Fruit fly (Drosophila melanogaster) whole organism, wandering third instar larva: ENCODE data around the gene gl.

Experiments used
- Abd-B ChIP-seq: fragments of >200 bp; optimal IDR thresholded peaks from 2 replicates; lab custom pipeline; 2017; ENCODE audit warnings: missing biosample characterization, missing genetic modification characterization
- Dfd ChIP-seq: fragments of >200 bp; optimal IDR thresholded peaks from 2 replicates; lab custom pipeline; 2017; ENCODE audit warnings: missing biosample characterization, missing genetic modification characterization
- GATAd ChIP-seq: sonication (Bioruptor generic); optimal IDR thresholded peaks from 2 replicates; lab custom pipeline; 2016; ENCODE audit warnings: missing biosample characterization, missing genetic modification characterization
- Hr78 ChIP-seq: fragments of >200 bp; optimal IDR thresholded peaks from 2 replicates; lab custom pipeline; 2017; ENCODE audit warnings: missing biosample characterization, missing genetic modification characterization
- Sp1 ChIP-seq: fragments of 200-800 bp; sonication (Bioruptor generic); optimal IDR thresholded peaks from 3 replicates; lab custom pipeline; 2019; ENCODE audit warnings: missing biosample characterization, mild to moderate bottlenecking, missing genetic modification characterization, moderate library complexity
- br ChIP-seq: fragments of 200-800 bp; sonication (Bioruptor generic); optimal IDR thresholded peaks from 2 replicates; lab custom pipeline; 2016; ENCODE audit warnings: missing biosample characterization, missing genetic modification characterization
- dsf ChIP-seq: sonication (Bioruptor generic); optimal IDR thresholded peaks from 2 replicates; lab custom pipeline; 2016; ENCODE audit warnings: missing biosample characterization, missing genetic modification characterization, borderline replicate concordance
- fru ChIP-seq: fragments of 200-800 bp; sonication (Bioruptor generic); optimal IDR thresholded peaks from 3 replicates; lab custom pipeline; 2016; ENCODE audit warnings: missing biosample characterization, mild to moderate bottlenecking, missing genetic modification characterization
- h ChIP-seq: fragments of 200-800 bp; sonication (Bioruptor generic); optimal IDR thresholded peaks from 3 replicates; lab custom pipeline; 2016; ENCODE audit warnings: missing biosample characterization, mild to moderate bottlenecking, missing genetic modification characterization
- rgr ChIP-seq: fragments of 200-800 bp; sonication (Bioruptor generic); optimal IDR thresholded peaks from 3 replicates; lab custom pipeline; 2016; ENCODE audit warnings: missing biosample characterization, mild to moderate bottlenecking, missing genetic modification characterization

DNA sequence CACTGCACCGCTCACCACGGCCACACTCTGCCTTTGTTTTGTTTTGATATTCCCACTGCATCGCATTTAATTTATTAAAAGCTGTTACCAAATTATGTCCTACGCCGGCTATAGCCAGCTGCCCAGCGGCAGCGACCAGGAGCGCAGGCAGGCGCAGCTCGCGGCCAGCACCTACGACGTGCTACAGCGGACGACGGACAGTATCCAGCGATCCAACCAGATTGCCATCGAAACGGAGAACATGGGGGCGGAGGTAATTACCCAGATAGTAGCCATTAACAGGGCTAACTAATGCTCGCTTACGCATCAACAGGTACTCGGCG lies 27.1 kb upstream of the gl start:
- TF ChIP-seq Abd-B (GFP tag; lab: Kevin White, UChicago) (no peak), h (GFP tag; lab: Kevin White, UChicago) (no peak), Dfd (GFP tag; lab: Kevin White, UChicago) (no peak), fru (GFP tag; lab: Kevin White, UChicago) (no peak), GATAd (GFP tag; lab: Kevin White, UChicago) (no peak), rgr (GFP tag; lab: Kevin White, UChicago) (no peak), br (GFP tag; lab: Kevin White, UChicago) (no peak), dsf (GFP tag; lab: Kevin White, UChicago) (no peak), Hr78 (GFP tag; lab: Kevin White, UChicago) (no peak), Sp1 (GFP tag; lab: Kevin White, UChicago) (no peak)
